Fruit fly (Drosophila melanogaster) whole organism, wandering third instar larva: Measurements from ENCODE around the gene Jhbp1.

Experiments
- Abd-B ChIP-seq: fragments of >200 bp; optimal IDR thresholded peaks from 2 replicates; lab custom pipeline; 2017; ENCODE audit warnings: missing biosample characterization, missing genetic modification characterization
- CG32264 ChIP-seq: fragments of 200-800 bp; sonication (Bioruptor generic); optimal IDR thresholded peaks from 2 replicates; lab custom pipeline; 2016; ENCODE audit warnings: missing biosample characterization, missing genetic modification characterization
- CG9705 ChIP-seq: fragments of 200-800 bp; sonication (Bioruptor generic); optimal IDR thresholded peaks from 2 replicates; lab custom pipeline; 2018; ENCODE audit warnings: missing biosample characterization, mild to moderate bottlenecking, missing genetic modification characterization
- CrebA ChIP-seq: fragments of 200-800 bp; sonication (Bioruptor generic); optimal IDR thresholded peaks from 2 replicates; lab custom pipeline; 2016; ENCODE audit warnings: missing biosample characterization, mild to moderate bottlenecking, missing genetic modification characterization, borderline replicate concordance
- Dfd ChIP-seq: fragments of >200 bp; optimal IDR thresholded peaks from 2 replicates; lab custom pipeline; 2017; ENCODE audit warnings: missing biosample characterization, missing genetic modification characterization
- Dif ChIP-seq: fragments of 200-275, 200-300 bp; sonication (Bioruptor generic); optimal IDR thresholded peaks from 2 replicates; lab custom pipeline; 2018; ENCODE audit warnings: missing biosample characterization, missing genetic modification characterization; ENCODE audit not compliant: partially characterized antibody
- GATAd ChIP-seq: sonication (Bioruptor generic); optimal IDR thresholded peaks from 2 replicates; lab custom pipeline; 2016; ENCODE audit warnings: missing biosample characterization, missing genetic modification characterization
- HLH106 ChIP-seq: fragments of 200-800 bp; optimal IDR thresholded peaks from 3 replicates; lab custom pipeline; 2019; ENCODE audit warnings: missing biosample characterization, mild to moderate bottlenecking, missing genetic modification characterization, moderate library complexity
- Hnf4 ChIP-seq: fragments of 200-800 bp; sonication (Bioruptor generic); optimal IDR thresholded peaks from 2 replicates; lab custom pipeline; 2016; ENCODE audit warnings: missing biosample characterization, mild to moderate bottlenecking, missing genetic modification characterization
- Hr78 ChIP-seq: fragments of >200 bp; optimal IDR thresholded peaks from 2 replicates; lab custom pipeline; 2017; ENCODE audit warnings: missing biosample characterization, missing genetic modification characterization
- Hr83 ChIP-seq: fragments of 200-300 bp; sonication (Bioruptor generic); optimal IDR thresholded peaks from 2 replicates; lab custom pipeline; 2016; ENCODE audit warnings: missing biosample characterization, mild to moderate bottlenecking, missing genetic modification characterization, moderate library complexity; ENCODE audit not compliant: poor library complexity, severe bottlenecking
- Jra ChIP-seq: sonication (Bioruptor generic); optimal IDR thresholded peaks from 2 replicates; lab custom pipeline; 2016; ENCODE audit warnings: missing biosample characterization, missing genetic modification characterization
- Mio ChIP-seq: sonication (Bioruptor generic); optimal IDR thresholded peaks from 2 replicates; lab custom pipeline; 2016; ENCODE audit warnings: missing biosample characterization, missing genetic modification characterization
- Myc ChIP-seq: fragments of >200 bp; optimal IDR thresholded peaks from 2 replicates; lab custom pipeline; 2017
- N ChIP-seq: fragments of >200 bp; optimal IDR thresholded peaks from 2 replicates; lab custom pipeline; 2018; ENCODE audit warnings: missing biosample characterization, missing external identifiers, missing genetic modification characterization
- OdsH ChIP-seq: fragments of 200-800 bp; sonication (Bioruptor generic); optimal IDR thresholded peaks from 2 replicates; lab custom pipeline; 2016; ENCODE audit warnings: missing biosample characterization, mild to moderate bottlenecking, missing genetic modification characterization
- Rel ChIP-seq, 2 experiments: fragments of 200-800 bp; sonication (Bioruptor generic) in 1 of 2; optimal IDR thresholded peaks; 2 replicates in 1 of 2; 3 replicates in 1 of 2; lab custom pipeline; 2016 to 2019; ENCODE audit warnings: mild to moderate bottlenecking in 2 of 2, missing biosample characterization in 2 of 2, missing genetic modification characterization in 2 of 2, moderate library complexity in 1 of 2
- Sp1 ChIP-seq: fragments of 200-800 bp; sonication (Bioruptor generic); optimal IDR thresholded peaks from 3 replicates; lab custom pipeline; 2019; ENCODE audit warnings: missing biosample characterization, mild to moderate bottlenecking, missing genetic modification characterization, moderate library complexity
- Vsx2 ChIP-seq: fragments of 200-300, 225-300 bp; sonication (Bioruptor generic); optimal IDR thresholded peaks from 2 replicates; lab custom pipeline; 2018; ENCODE audit warnings: missing biosample characterization, missing genetic modification characterization; ENCODE audit not compliant: partially characterized antibody
- br ChIP-seq: fragments of 200-800 bp; sonication (Bioruptor generic); optimal IDR thresholded peaks from 2 replicates; lab custom pipeline; 2016; ENCODE audit warnings: missing biosample characterization, missing genetic modification characterization
- brk ChIP-seq: fragments of 200-800 bp; sonication (Bioruptor generic); optimal IDR thresholded peaks from 2 replicates; lab custom pipeline; 2016; ENCODE audit warnings: missing biosample characterization, mild to moderate bottlenecking, missing genetic modification characterization
- dl ChIP-seq, 2 experiments: fragments of 175-275, 200-275 bp in 1 of 2; fragments of 200-275 bp in 1 of 2; sonication (Bioruptor generic); optimal IDR thresholded peaks; lab custom pipeline; 2018; ENCODE audit warnings: mild to moderate bottlenecking in 2 of 2, missing biosample characterization in 2 of 2, missing genetic modification characterization in 2 of 2, moderate library complexity in 2 of 2; ENCODE audit not compliant: partially characterized antibody in 2 of 2, insufficient read depth in 1 of 2
- dmrt93B ChIP-seq: fragments of 200-800 bp; sonication (Bioruptor generic); optimal IDR thresholded peaks from 2 replicates; lab custom pipeline; 2018; ENCODE audit warnings: missing biosample characterization, mild to moderate bottlenecking, missing genetic modification characterization
- dsf ChIP-seq: sonication (Bioruptor generic); optimal IDR thresholded peaks from 2 replicates; lab custom pipeline; 2016; ENCODE audit warnings: missing biosample characterization, missing genetic modification characterization, borderline replicate concordance
- ey ChIP-seq: fragments of 200-800 bp; sonication (Bioruptor generic); optimal IDR thresholded peaks from 2 replicates; lab custom pipeline; 2016; ENCODE audit warnings: missing biosample characterization, missing genetic modification characterization
- foxo ChIP-seq, 2 experiments: fragments of 200-800 bp; sonication (Bioruptor generic); optimal IDR thresholded peaks; 2 replicates in 1 of 2; 3 replicates in 1 of 2; lab custom pipeline; 2016 to 2017; ENCODE audit warnings: missing biosample characterization in 2 of 2, missing genetic modification characterization in 2 of 2
- fru ChIP-seq: fragments of 200-800 bp; sonication (Bioruptor generic); optimal IDR thresholded peaks from 3 replicates; lab custom pipeline; 2016; ENCODE audit warnings: missing biosample characterization, mild to moderate bottlenecking, missing genetic modification characterization
- h ChIP-seq: fragments of 200-800 bp; sonication (Bioruptor generic); optimal IDR thresholded peaks from 3 replicates; lab custom pipeline; 2016; ENCODE audit warnings: missing biosample characterization, mild to moderate bottlenecking, missing genetic modification characterization
- jim ChIP-seq: fragments of 175-275, 200-325 bp; sonication (Bioruptor generic); optimal IDR thresholded peaks from 2 replicates; lab custom pipeline; 2016; ENCODE audit warnings: missing biosample characterization, mild to moderate bottlenecking, missing genetic modification characterization
- lola ChIP-seq: fragments of >200 bp; optimal IDR thresholded peaks from 2 replicates; lab custom pipeline; 2017; ENCODE audit warnings: missing biosample characterization, missing genetic modification characterization
- pan ChIP-seq: fragments of >200 bp; optimal IDR thresholded peaks from 2 replicates; lab custom pipeline; 2017
- psq ChIP-seq: fragments of 200-800 bp; sonication (Bioruptor generic); optimal IDR thresholded peaks from 3 replicates; lab custom pipeline; 2017; ENCODE audit warnings: missing biosample characterization, mild to moderate bottlenecking, missing genetic modification characterization, moderate library complexity
- rgr ChIP-seq: fragments of 200-800 bp; sonication (Bioruptor generic); optimal IDR thresholded peaks from 3 replicates; lab custom pipeline; 2016; ENCODE audit warnings: missing biosample characterization, mild to moderate bottlenecking, missing genetic modification characterization
- sage ChIP-seq: fragments of 200-800 bp; sonication (Bioruptor generic); optimal IDR thresholded peaks from 2 replicates; lab custom pipeline; 2016; ENCODE audit warnings: missing biosample characterization, mild to moderate bottlenecking, missing genetic modification characterization
- sv ChIP-seq: fragments of 200-800 bp; sonication (Bioruptor generic); optimal IDR thresholded peaks from 3 replicates; lab custom pipeline; 2016; ENCODE audit warnings: missing biosample characterization, missing genetic modification characterization
- tai ChIP-seq: sonication (Bioruptor generic); optimal IDR thresholded peaks from 2 replicates; lab custom pipeline; 2016; ENCODE audit warnings: missing biosample characterization, missing genetic modification characterization
- usp ChIP-seq: fragments of >200 bp; optimal IDR thresholded peaks from 2 replicates; lab custom pipeline; 2017; ENCODE audit warnings: missing biosample characterization, missing genetic modification characterization
- woc ChIP-seq: sonication (Bioruptor generic); optimal IDR thresholded peaks from 2 replicates; lab custom pipeline; 2016; ENCODE audit warnings: missing biosample characterization, mild to moderate bottlenecking, missing genetic modification characterization

Jhbp1 gene

dm6 chr3R:4961946-4962345, 3.3 kb upstream of the Jhbp1 start:
- TF ChIP-seq usp (GFP tag; lab: Kevin White, UChicago) (no peak), br (no peak), Mio (GFP tag; lab: Kevin White, UChicago) (no peak), Rel (GFP tag; optimal IDR thresholded peaks at IDR 0.05; lab: Kevin White, UChicago) (no peak), Rel (tag; optimal IDR thresholded peaks at IDR 0.05; lab: Kevin White, UChicago) (peak; percentile 68), psq (no peak)

- TF ChIP-seq tai (GFP tag; lab: Kevin White, UChicago) (no peak), Hr78 (GFP tag; lab: Kevin White, UChicago) (no peak), br (no peak), sv (GFP tag; lab: Kevin White, UChicago) (no peak), fru (GFP tag; lab: Kevin White, UChicago) (no peak), rgr (no peak), dl (GFP tag; optimal IDR thresholded peaks at IDR 0.05; lab: Kevin White, UChicago; ENCODE audit: insufficient read depth in 1 of 2, partially characterized antibody in 2 of 2) (no peak), dmrt93B (GFP tag; lab: Kevin White, UChicago) (no peak), lola (GFP tag; lab: Kevin White, UChicago) (no peak), ey (GFP tag; lab: Kevin White, UChicago) (no peak), Abd-B (GFP tag; lab: Kevin White, UChicago) (no peak), CrebA (GFP tag; lab: Kevin White, UChicago) (no peak), Sp1 (no peak), sage (GFP tag; lab: Kevin White, UChicago) (no peak), pan (lab: Kevin White, UChicago) (no peak), Myc (lab: Kevin White, UChicago) (peak; percentile 64), OdsH (GFP tag; lab: Kevin White, UChicago) (no peak), Vsx2 (GFP tag; lab: Kevin White, UChicago) (no peak), Hr83 (peak; percentile 42), dsf (GFP tag; lab: Kevin White, UChicago) (no peak), h (no peak), Hnf4 (peak; percentile 25), psq (no peak), CG9705 (GFP tag; lab: Kevin White, UChicago) (no peak), Mio (GFP tag; lab: Kevin White, UChicago) (no peak), GATAd (GFP tag; lab: Kevin White, UChicago) (no peak), Dif (GFP tag; lab: Kevin White, UChicago) (peak; percentile 30), usp (GFP tag; lab: Kevin White, UChicago) (no peak), jim (GFP tag; lab: Kevin White, UChicago) (no peak), N (GFP tag; lab: Kevin White, UChicago) (no peak), Jra (GFP tag; lab: Kevin White, UChicago) (peak; percentile 32), brk (GFP tag; lab: Kevin White, UChicago) (no peak), woc (GFP tag; lab: Kevin White, UChicago) (no peak), CG32264 (no peak), Rel (GFP tag; optimal IDR thresholded peaks at IDR 0.05; lab: Kevin White, UChicago) (no peak), Rel (tag; optimal IDR thresholded peaks at IDR 0.05; lab: Kevin White, UChicago) (no peak), foxo (GFP tag; optimal IDR thresholded peaks at IDR 0.05; lab: Kevin White, UChicago) (peak in 1 of 2 experiments; percentile 15), Dfd (GFP tag; lab: Kevin White, UChicago) (no peak), HLH106 (tag; lab: Kevin White, UChicago) (no peak)
Measured at dm6 chr3R:4962689-4963088, 2.6 kb upstream of the Jhbp1 start.

- TF ChIP-seq N (GFP tag; lab: Kevin White, UChicago) = no peak
- TF ChIP-seq Hnf4 = no peak
- TF ChIP-seq usp (GFP tag; lab: Kevin White, UChicago) = no peak
- TF ChIP-seq woc (GFP tag; lab: Kevin White, UChicago) = no peak
- no peak for TF ChIP-seq GATAd (GFP tag; lab: Kevin White, UChicago)
- no peak for TF ChIP-seq br
- TF ChIP-seq Abd-B (GFP tag; lab: Kevin White, UChicago) = no peak
- no peak for TF ChIP-seq rgr
- no peak for TF ChIP-seq Rel (GFP tag; optimal IDR thresholded peaks at IDR 0.05; lab: Kevin White, UChicago)
- no peak for TF ChIP-seq Rel (tag; optimal IDR thresholded peaks at IDR 0.05; lab: Kevin White, UChicago)
- no peak for TF ChIP-seq OdsH (GFP tag; lab: Kevin White, UChicago)
- TF ChIP-seq CrebA (GFP tag; lab: Kevin White, UChicago) = no peak
- no peak for TF ChIP-seq Hr78 (GFP tag; lab: Kevin White, UChicago)
- TF ChIP-seq Dif (GFP tag; lab: Kevin White, UChicago) = no peak
- TF ChIP-seq pan (lab: Kevin White, UChicago) = no peak
- no peak for TF ChIP-seq dsf (GFP tag; lab: Kevin White, UChicago)
Measured at dm6 chr3R:4963370-4963769, 1.9 kb upstream of the Jhbp1 start.
